Fruit fly (Drosophila melanogaster) whole organism, pupa: ENCODE results near the gene Muc68E.

Source experiments
- CG12605 ChIP-seq: fragments of 200-800 bp; sonication (Bioruptor generic); IDR thresholded peaks from 2 replicates; pipeline ENCODE4 v1.3.6; 2022; ENCODE audit warnings: missing biosample characterization, missing genetic modification characterization
- CG13204 ChIP-seq: fragments of 200-800 bp; sonication (Bioruptor generic); optimal IDR thresholded peaks from 2 replicates; lab custom pipeline; 2018; ENCODE audit warnings: missing biosample characterization, mild to moderate bottlenecking, missing genetic modification characterization, moderate library complexity
- CG8301 ChIP-seq: fragments of 200-800 bp; sonication (Bioruptor generic); optimal IDR thresholded peaks from 2 replicates; lab custom pipeline; 2018; ENCODE audit warnings: missing biosample characterization, mild to moderate bottlenecking, missing genetic modification characterization
- CG9948 ChIP-seq: fragments of 200-800 bp; sonication (Bioruptor generic); optimal IDR thresholded peaks from 2 replicates; lab custom pipeline; 2018; ENCODE audit warnings: missing biosample characterization, mild to moderate bottlenecking, missing genetic modification characterization, moderate library complexity
- EcR ChIP-seq: fragments of 200-800 bp; sonication (Bioruptor generic); optimal IDR thresholded peaks from 3 replicates; lab custom pipeline; 2019; ENCODE audit warnings: missing biosample characterization, missing genetic modification characterization, mild to moderate bottlenecking, moderate library complexity, missing genetic modification reagents
- Ets98B ChIP-seq: fragments of 200-800 bp; sonication (Bioruptor generic); IDR thresholded peaks from 2 replicates; pipeline ENCODE4 v1.3.6; 2022; ENCODE audit warnings: missing biosample characterization, missing genetic modification characterization
- Pif1A ChIP-seq: fragments of 200-800 bp; sonication (Bioruptor generic); optimal IDR thresholded peaks from 3 replicates; lab custom pipeline; 2016; ENCODE audit warnings: missing biosample characterization, missing genetic modification characterization
- Pif1B ChIP-seq: fragments of 200-800 bp; sonication (Bioruptor generic); optimal IDR thresholded peaks from 3 replicates; lab custom pipeline; 2016; ENCODE audit warnings: missing biosample characterization, missing genetic modification characterization
- Snoo ChIP-seq: fragments of 200-800 bp; sonication (Bioruptor generic); optimal IDR thresholded peaks from 3 replicates; lab custom pipeline; 2017; ENCODE audit warnings: missing biosample characterization, mild to moderate bottlenecking, missing genetic modification characterization, inconsistent platforms

DNA sequence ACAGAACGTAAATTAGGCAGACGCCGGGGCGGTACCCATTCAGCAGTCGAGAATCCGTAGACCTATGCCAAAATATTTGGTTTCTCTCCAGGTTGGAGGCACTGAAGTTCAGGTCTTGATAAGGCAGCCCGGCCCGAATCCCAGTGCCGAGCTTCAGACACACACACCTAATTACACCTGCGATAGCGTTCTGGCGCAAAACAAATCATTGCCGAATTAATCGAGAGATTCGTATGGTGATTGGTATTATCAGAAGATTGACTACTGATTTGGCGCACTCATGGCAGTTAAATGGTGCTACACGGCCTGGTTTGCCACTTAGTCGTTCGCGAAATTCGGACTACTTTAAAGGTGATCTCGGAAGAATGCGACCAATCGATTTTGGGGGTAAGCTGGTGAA lies 25.4 kb downstream of the Muc68E start, which contains the start of gene CG7252:
- TF ChIP-seq CG9948 (tag; lab: Kevin White, UChicago) (no peak), EcR (GFP tag; lab: Kevin White, UChicago) (no peak), CG12605 (GFP tag; lab: Robert Waterston, UW) (no peak), Pif1A (GFP tag; lab: Kevin White, UChicago) (no peak), CG8301 (tag; lab: Kevin White, UChicago) (no peak), Ets98B (GFP tag; lab: Robert Waterston, UW) (no peak), Snoo (tag; lab: Kevin White, UChicago) (no peak), CG13204 (GFP tag; lab: Kevin White, UChicago) (no peak), Pif1B (GFP tag; lab: Kevin White, UChicago) (no peak)
